Comparison of ENCODE assay signal across 5 fruit fly cellular contexts in genomic region chr3L:145998-146576, dm6.
TF ChIP-seq lines count a peak whose summit lies in the region.

CG6845 (plus strand) TSS chr3L:146433.

- peak; percentile 47 for TF ChIP-seq CTCF in whole organism, embryonic (GFP tag; optimal IDR thresholded peaks at IDR 0.05; lab: Kevin White, UChicago)

TF ChIP-seq in whole organism, adult, 20 proteins besides CTCF, POLR2A, EP300 and RAD21:
- TF ChIP-seq toe (GFP tag; optimal IDR thresholded peaks at IDR 0.05; lab: Kevin White, UChicago) (no peak), kay (GFP tag; lab: Kevin White, UChicago; ENCODE audit: borderline replicate concordance) (peak; percentile 92), cic (GFP tag; optimal IDR thresholded peaks at IDR 0.05; lab: Kevin White, UChicago) (peak; percentile 19), Mnt (GFP tag; optimal IDR thresholded peaks at IDR 0.05; lab: Kevin White, UChicago) (no peak), tj (GFP tag; optimal IDR thresholded peaks at IDR 0.05; lab: Kevin White, UChicago) (no peak), CG33017 (tag; optimal IDR thresholded peaks at IDR 0.05; lab: Kevin White, UChicago) (no peak), Hr96 (GFP tag; optimal IDR thresholded peaks at IDR 0.05; lab: Kevin White, UChicago) (no peak), bab1 (GFP tag; optimal IDR thresholded peaks at IDR 0.05; lab: Kevin White, UChicago) (peak; percentile 51), CG14711 (tag; optimal IDR thresholded peaks at IDR 0.05; lab: Kevin White, UChicago) (no peak), pad (GFP tag; optimal IDR thresholded peaks at IDR 0.05; lab: Kevin White, UChicago) (no peak), ovo (GFP tag; optimal IDR thresholded peaks at IDR 0.05; lab: Kevin White, UChicago) (no peak)

TF ChIP-seq in whole organism, embryonic, 481 proteins besides CTCF, POLR2A, EP300 and RAD21 (continues in another document):
- TF ChIP-seq emc (GFP tag; optimal IDR thresholded peaks at IDR 0.05; lab: Kevin White, UChicago) = no peak
- TF ChIP-seq Dll (GFP tag; IDR thresholded peaks at IDR 0.05; lab: Robert Waterston, UW; ENCODE audit: partially characterized antibody) = peak; percentile 78
- TF ChIP-seq Hr78 (GFP tag; optimal IDR thresholded peaks at IDR 0.05; lab: Kevin White, UChicago) = no peak
- TF ChIP-seq jumu (GFP tag; optimal IDR thresholded peaks at IDR 0.05; lab: Kevin White, UChicago) = no peak
- no peak for TF ChIP-seq Vsx1 (GFP tag; optimal IDR thresholded peaks at IDR 0.05; lab: Kevin White, UChicago)
- TF ChIP-seq D19B (GFP tag; optimal IDR thresholded peaks at IDR 0.05; lab: Kevin White, UChicago) = no peak
- no peak for TF ChIP-seq CG33557 (GFP tag; optimal IDR thresholded peaks at IDR 0.05; lab: Kevin White, UChicago)
- TF ChIP-seq Dref (GFP tag; IDR thresholded peaks at IDR 0.05; lab: Robert Waterston, UW) = peak; percentile 95
- peak; percentile 35 for TF ChIP-seq nmo (GFP tag; optimal IDR thresholded peaks at IDR 0.05; lab: Kevin White, UChicago)
- TF ChIP-seq row (GFP tag; IDR thresholded peaks at IDR 0.05; lab: Robert Waterston, UW) = no peak
- no peak for TF ChIP-seq gsb (GFP tag; IDR thresholded peaks at IDR 0.05; lab: Robert Waterston, UW)
- TF ChIP-seq CG12104 (GFP tag; optimal IDR thresholded peaks at IDR 0.05; lab: Kevin White, UChicago) = no peak
- no peak for TF ChIP-seq gcm2 (GFP tag; optimal IDR thresholded peaks at IDR 0.05; lab: Kevin White, UChicago)
- TF ChIP-seq dati (GFP tag; IDR thresholded peaks at IDR 0.05; lab: Robert Waterston, UW) = no peak
- TF ChIP-seq Blimp-1 (GFP tag; optimal IDR thresholded peaks at IDR 0.05; lab: Kevin White, UChicago) = no peak
- TF ChIP-seq tna (GFP tag; IDR thresholded peaks at IDR 0.05; lab: Robert Waterston, UW; ENCODE audit: partially characterized antibody) = peak; percentile 92
- no peak for TF ChIP-seq CG14050 (GFP tag; IDR thresholded peaks at IDR 0.05; lab: Robert Waterston, UW)
- no peak for TF ChIP-seq CG8944 (GFP tag; optimal IDR thresholded peaks at IDR 0.05; lab: Kevin White, UChicago)
- peak; percentile 99 for TF ChIP-seq E2f2 (GFP tag; IDR thresholded peaks at IDR 0.05; lab: Robert Waterston, UW)
- peak; percentile 78 for TF ChIP-seq CG14710 (tag; optimal IDR thresholded peaks at IDR 0.05; lab: Kevin White, UChicago)
- TF ChIP-seq Lhr (GFP tag; optimal IDR thresholded peaks at IDR 0.05; lab: Kevin White, UChicago) = peak; percentile 61

TF ChIP-seq in whole organism, prepupa, 60 proteins besides CTCF, POLR2A, EP300 and RAD21 (continues in another document):
- TF ChIP-seq CG6163 (GFP tag; IDR thresholded peaks at IDR 0.05; lab: Robert Waterston, UW) (no peak), CG9139 (GFP tag; optimal IDR thresholded peaks at IDR 0.05; lab: Kevin White, UChicago) (no peak), Hr4 (GFP tag; optimal IDR thresholded peaks at IDR 0.05; lab: Kevin White, UChicago) (no peak), Hr39 (GFP tag; optimal IDR thresholded peaks at IDR 0.05; lab: Kevin White, UChicago) (no peak), salr (GFP tag; optimal IDR thresholded peaks at IDR 0.05; lab: Kevin White, UChicago) (no peak), vri (GFP tag; optimal IDR thresholded peaks at IDR 0.05; lab: Kevin White, UChicago) (no peak), svp (GFP tag; lab: Kevin White, UChicago) (no peak), CG3032 (tag; optimal IDR thresholded peaks at IDR 0.05; lab: Kevin White, UChicago) (no peak), CG6276 (GFP tag; optimal IDR thresholded peaks at IDR 0.05; lab: Kevin White, UChicago) (no peak), Sox14 (GFP tag; optimal IDR thresholded peaks at IDR 0.05; lab: Kevin White, UChicago) (peak; percentile 92), fkh (GFP tag; optimal IDR thresholded peaks at IDR 0.05; lab: Kevin White, UChicago) (peak; percentile 26), CG8319 (GFP tag; optimal IDR thresholded peaks at IDR 0.05; lab: Kevin White, UChicago) (no peak), CG8119 (GFP tag; IDR thresholded peaks at IDR 0.05; lab: Robert Waterston, UW) (no peak), CG11762 (GFP tag; optimal IDR thresholded peaks at IDR 0.05; lab: Kevin White, UChicago; ENCODE audit: insufficient read depth) (no peak), Sox15 (GFP tag; optimal IDR thresholded peaks at IDR 0.05; lab: Kevin White, UChicago) (no peak), CG15336 (GFP tag; IDR thresholded peaks at IDR 0.05; lab: Robert Waterston, UW) (no peak), spab (GFP tag; optimal IDR thresholded peaks at IDR 0.05; lab: Kevin White, UChicago) (no peak), dsx (GFP tag; optimal IDR thresholded peaks at IDR 0.05; lab: Kevin White, UChicago; ENCODE audit: poor library complexity, severe bottlenecking) (peak; percentile 34), CG8632 (GFP tag; optimal IDR thresholded peaks at IDR 0.05; lab: Kevin White, UChicago) (no peak), Blimp-1 (GFP tag; optimal IDR thresholded peaks at IDR 0.05; lab: Kevin White, UChicago) (no peak), CG11902 (GFP tag; optimal IDR thresholded peaks at IDR 0.05; lab: Kevin White, UChicago) (no peak), CG6854 (GFP tag; optimal IDR thresholded peaks at IDR 0.05; lab: Kevin White, UChicago) (no peak)

TF ChIP-seq in whole organism, pupa, 21 proteins besides CTCF, POLR2A, EP300 and RAD21:
- TF ChIP-seq CG14655 (GFP tag; optimal IDR thresholded peaks at IDR 0.05; lab: Kevin White, UChicago) = no peak
- TF ChIP-seq D1 (tag; optimal IDR thresholded peaks at IDR 0.05; lab: Kevin White, UChicago) = peak; percentile 8
- TF ChIP-seq CG8301 (tag; optimal IDR thresholded peaks at IDR 0.05; lab: Kevin White, UChicago) = no peak
- no peak for TF ChIP-seq CG8159 (tag; optimal IDR thresholded peaks at IDR 0.05; lab: Kevin White, UChicago)
- no peak for TF ChIP-seq Snoo (tag; optimal IDR thresholded peaks at IDR 0.05; lab: Kevin White, UChicago)
- no peak for TF ChIP-seq Pif1A (GFP tag; optimal IDR thresholded peaks at IDR 0.05; lab: Kevin White, UChicago)
- TF ChIP-seq CG32121 (GFP tag; IDR thresholded peaks at IDR 0.05; lab: Robert Waterston, UW) = no peak
- no peak for TF ChIP-seq CG17806 (tag; optimal IDR thresholded peaks at IDR 0.05; lab: Kevin White, UChicago)

TF ChIP-seq in whole organism, wandering third instar larva, 38 proteins besides CTCF, POLR2A, EP300 and RAD21:
- TF ChIP-seq rgr (GFP tag; optimal IDR thresholded peaks at IDR 0.05; lab: Kevin White, UChicago) = no peak
- TF ChIP-seq Rel (GFP tag; optimal IDR thresholded peaks at IDR 0.05; lab: Kevin White, UChicago) = no peak
- peak; percentile 13 for TF ChIP-seq Rel (tag; optimal IDR thresholded peaks at IDR 0.05; lab: Kevin White, UChicago)
- no peak for TF ChIP-seq jim (GFP tag; optimal IDR thresholded peaks at IDR 0.05; lab: Kevin White, UChicago)
- TF ChIP-seq Dfd (GFP tag; optimal IDR thresholded peaks at IDR 0.05; lab: Kevin White, UChicago) = no peak
- no peak for TF ChIP-seq Myc (optimal IDR thresholded peaks at IDR 0.05; lab: Kevin White, UChicago)
- TF ChIP-seq Abd-B (GFP tag; optimal IDR thresholded peaks at IDR 0.05; lab: Kevin White, UChicago) = no peak
- peak; percentile 45 for TF ChIP-seq sage (GFP tag; optimal IDR thresholded peaks at IDR 0.05; lab: Kevin White, UChicago)
- TF ChIP-seq Hr83 (GFP tag; optimal IDR thresholded peaks at IDR 0.05; lab: Kevin White, UChicago; ENCODE audit: poor library complexity, severe bottlenecking) = no peak
- TF ChIP-seq dl (GFP tag; optimal IDR thresholded peaks at IDR 0.05; lab: Kevin White, UChicago; ENCODE audit: insufficient read depth in 1 of 2, partially characterized antibody in 2 of 2) = no peak
- TF ChIP-seq Mio (GFP tag; optimal IDR thresholded peaks at IDR 0.05; lab: Kevin White, UChicago) = no peak
